4 fruit fly cellular contexts compared by ENCODE assay signal in the genomic region with DNA sequence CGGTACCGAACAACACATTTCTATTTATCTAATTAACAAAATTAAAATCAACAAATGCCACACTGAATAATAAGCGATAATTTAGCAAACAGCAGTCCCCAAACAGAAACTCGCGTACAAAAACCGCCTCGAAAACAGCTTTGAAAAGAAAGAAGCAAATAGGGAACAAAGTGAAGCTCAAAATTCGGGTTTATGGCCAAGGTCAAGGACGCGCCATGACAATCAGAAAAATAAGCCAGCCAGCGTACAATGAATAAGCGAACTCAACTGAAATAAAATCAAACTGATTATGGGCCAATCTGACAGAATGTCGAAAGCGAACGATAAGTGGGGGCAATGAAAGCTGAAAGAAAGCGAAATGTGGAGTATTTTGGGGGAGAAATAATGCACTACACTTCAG.
TF ChIP-seq lines count a peak whose summit lies in the region.

No protein-coding gene starts in this region.

- TF ChIP-seq CTCF in whole organism, embryonic (GFP tag; optimal IDR thresholded peaks at IDR 0.05; lab: Kevin White, UChicago): no peak

TF ChIP-seq in whole organism, adult, 20 proteins besides CTCF, POLR2A, EP300 and RAD21:
- TF ChIP-seq toe (GFP tag; optimal IDR thresholded peaks at IDR 0.05; lab: Kevin White, UChicago): no peak
- TF ChIP-seq kay (GFP tag; lab: Kevin White, UChicago; ENCODE audit: borderline replicate concordance): peak; percentile 32

TF ChIP-seq in whole organism, embryonic, 481 proteins besides CTCF, POLR2A, EP300 and RAD21:
- peak; percentile 62 for TF ChIP-seq ftz-f1 (GFP tag; optimal IDR thresholded peaks at IDR 0.05; lab: Kevin White, UChicago)
- no peak for TF ChIP-seq tx (GFP tag; optimal IDR thresholded peaks at IDR 0.05; lab: Kevin White, UChicago)
- no peak for TF ChIP-seq sima (GFP tag; optimal IDR thresholded peaks at IDR 0.05; lab: Kevin White, UChicago)
- TF ChIP-seq MESR4 (GFP tag; optimal IDR thresholded peaks at IDR 0.05; lab: Kevin White, UChicago): no peak
- no peak for TF ChIP-seq CG2202 (tag; optimal IDR thresholded peaks at IDR 0.05; lab: Kevin White, UChicago)
- TF ChIP-seq zen2 (GFP tag; IDR thresholded peaks at IDR 0.05; lab: Robert Waterston, UW; ENCODE audit: partially characterized antibody): no peak

TF ChIP-seq in whole organism, prepupa, 60 proteins besides CTCF, POLR2A, EP300 and RAD21:
- TF ChIP-seq Eip93F (GFP tag; optimal IDR thresholded peaks at IDR 0.05; lab: Kevin White, UChicago) (no peak), svp (GFP tag; lab: Kevin White, UChicago) (peak; percentile 90), esn (GFP tag; optimal IDR thresholded peaks at IDR 0.05; lab: Kevin White, UChicago) (no peak), CG6854 (GFP tag; optimal IDR thresholded peaks at IDR 0.05; lab: Kevin White, UChicago) (no peak), Lpt (GFP tag; optimal IDR thresholded peaks at IDR 0.05; lab: Kevin White, UChicago) (no peak), CG11294 (GFP tag; IDR thresholded peaks at IDR 0.05; lab: Robert Waterston, UW) (no peak), CG6792 (GFP tag; optimal IDR thresholded peaks at IDR 0.05; lab: Kevin White, UChicago) (no peak), Sox102F (GFP tag; optimal IDR thresholded peaks at IDR 0.05; lab: Kevin White, UChicago) (no peak), OdsH (GFP tag; optimal IDR thresholded peaks at IDR 0.05; lab: Kevin White, UChicago) (no peak), ss (GFP tag; optimal IDR thresholded peaks at IDR 0.05; lab: Kevin White, UChicago) (no peak), Sox14 (GFP tag; optimal IDR thresholded peaks at IDR 0.05; lab: Kevin White, UChicago) (no peak), fd85E (GFP tag; optimal IDR thresholded peaks at IDR 0.05; lab: Kevin White, UChicago) (no peak), vri (GFP tag; optimal IDR thresholded peaks at IDR 0.05; lab: Kevin White, UChicago) (peak; percentile 48), CG9139 (GFP tag; optimal IDR thresholded peaks at IDR 0.05; lab: Kevin White, UChicago) (no peak), CG31627 (GFP tag; optimal IDR thresholded peaks at IDR 0.05; lab: Kevin White, UChicago) (no peak), CG7368 (GFP tag; optimal IDR thresholded peaks at IDR 0.05; lab: Kevin White, UChicago) (no peak), lz (GFP tag; optimal IDR thresholded peaks at IDR 0.05; lab: Kevin White, UChicago) (no peak), CG4318 (GFP tag; optimal IDR thresholded peaks at IDR 0.05; lab: Kevin White, UChicago) (no peak), Eip75B (GFP tag; optimal IDR thresholded peaks at IDR 0.05; lab: Kevin White, UChicago) (no peak), CG3032 (tag; optimal IDR thresholded peaks at IDR 0.05; lab: Kevin White, UChicago) (no peak), fkh (GFP tag; optimal IDR thresholded peaks at IDR 0.05; lab: Kevin White, UChicago) (peak; percentile 7)

TF ChIP-seq in whole organism, wandering third instar larva, 38 proteins besides CTCF, POLR2A, EP300 and RAD21:
- no peak for TF ChIP-seq Rel (GFP tag; optimal IDR thresholded peaks at IDR 0.05; lab: Kevin White, UChicago)
- TF ChIP-seq Rel (tag; optimal IDR thresholded peaks at IDR 0.05; lab: Kevin White, UChicago): peak; percentile 17
- peak; percentile 9 for TF ChIP-seq h (GFP tag; optimal IDR thresholded peaks at IDR 0.05; lab: Kevin White, UChicago)
- TF ChIP-seq tai (GFP tag; optimal IDR thresholded peaks at IDR 0.05; lab: Kevin White, UChicago): peak; percentile 35
- no peak for TF ChIP-seq Vsx2 (GFP tag; optimal IDR thresholded peaks at IDR 0.05; lab: Kevin White, UChicago; ENCODE audit: partially characterized antibody)
- TF ChIP-seq dl (GFP tag; optimal IDR thresholded peaks at IDR 0.05; lab: Kevin White, UChicago; ENCODE audit: insufficient read depth in 1 of 2, partially characterized antibody in 2 of 2): no peak
- peak; percentile 7 for TF ChIP-seq CrebA (GFP tag; optimal IDR thresholded peaks at IDR 0.05; lab: Kevin White, UChicago; ENCODE audit: borderline replicate concordance)
